Worm (Caenorhabditis elegans) whole organism, L3 larva: ENCODE data around the gene C38C3.6.

ENCODE experiments used
- R02D3.7 ChIP-seq: fragments of 150-350 bp; optimal IDR thresholded peaks from 2 replicates; lab custom pipeline; 2014; ENCODE audit warnings: missing biosample characterization, missing genetic modification characterization
- ZK546.5 ChIP-seq: sonication (generic microtip); optimal IDR thresholded peaks from 2 replicates; lab custom pipeline; 2017; ENCODE audit warnings: missing biosample characterization, missing genetic modification characterization
- aly-2 ChIP-seq: fragments of 150-350 bp; optimal IDR thresholded peaks from 2 replicates; lab custom pipeline; 2014; ENCODE audit warnings: missing biosample characterization, missing genetic modification characterization
- ama-1 ChIP-seq: fragments of 150-350 bp; optimal IDR thresholded peaks from 2 replicates; lab custom pipeline; 2018
- ceh-16 ChIP-seq: sonication (generic microtip); optimal IDR thresholded peaks from 2 replicates; lab custom pipeline; 2017; ENCODE audit warnings: missing biosample characterization, missing genetic modification characterization
- ceh-28 ChIP-seq: fragments of 150-350 bp; optimal IDR thresholded peaks from 2 replicates; lab custom pipeline; 2014; ENCODE audit warnings: missing biosample characterization, missing genetic modification reagents, missing genetic modification characterization
- ceh-82 ChIP-seq: fragments of 150-350 bp; optimal IDR thresholded peaks from 2 replicates; lab custom pipeline; 2014; ENCODE audit warnings: missing biosample characterization, missing genetic modification characterization
- ceh-9 ChIP-seq: sonication (generic microtip); optimal IDR thresholded peaks from 2 replicates; lab custom pipeline; 2018; ENCODE audit warnings: missing biosample characterization, missing genetic modification characterization
- egl-27 ChIP-seq: sonication (generic microtip); optimal IDR thresholded peaks from 4 replicates; lab custom pipeline; 2017; ENCODE audit warnings: missing biosample characterization, missing genetic modification reagents, missing genetic modification characterization
- egl-5 ChIP-seq: fragments of 150-350 bp; optimal IDR thresholded peaks from 2 replicates; lab custom pipeline; 2017; ENCODE audit warnings: missing biosample characterization, missing genetic modification reagents, missing genetic modification characterization, inconsistent platforms
- elt-1 ChIP-seq: fragments of 150-350 bp; optimal IDR thresholded peaks from 2 replicates; lab custom pipeline; 2014; ENCODE audit warnings: missing biosample characterization, missing genetic modification characterization
- elt-2 ChIP-seq: sonication (generic microtip); optimal IDR thresholded peaks from 2 replicates; lab custom pipeline; 2016; ENCODE audit warnings: missing genetic modification reagents, mild to moderate bottlenecking, missing genetic modification characterization, missing compliant biosample characterization
- fkh-10 ChIP-seq: sonication (generic microtip); optimal IDR thresholded peaks from 2 replicates; lab custom pipeline; 2017; ENCODE audit warnings: missing biosample characterization, missing genetic modification reagents, missing genetic modification characterization
- fkh-2 ChIP-seq: fragments of 150-350 bp; optimal IDR thresholded peaks from 2 replicates; lab custom pipeline; 2014; ENCODE audit warnings: missing biosample characterization, missing genetic modification reagents, missing genetic modification characterization
- jun-1 ChIP-seq: fragments of 150-350 bp; optimal IDR thresholded peaks from 2 replicates; lab custom pipeline; 2014; ENCODE audit warnings: missing biosample characterization, missing genetic modification reagents, missing genetic modification characterization
- lin-15B ChIP-seq: fragments of 150-350 bp; optimal IDR thresholded peaks from 2 replicates; lab custom pipeline; 2014; ENCODE audit warnings: missing biosample characterization, missing genetic modification characterization
- lin-39 ChIP-seq: fragments of 150-350 bp; optimal IDR thresholded peaks from 2 replicates; lab custom pipeline; 2018; ENCODE audit warnings: missing biosample characterization, missing genetic modification reagents, missing genetic modification characterization
- mdl-1 ChIP-seq: fragments of 150-350 bp; optimal IDR thresholded peaks from 2 replicates; lab custom pipeline; 2014; ENCODE audit warnings: missing biosample characterization, missing genetic modification characterization
- nfya-1 ChIP-seq: sonication (generic microtip); optimal IDR thresholded peaks from 2 replicates; lab custom pipeline; 2017; ENCODE audit warnings: missing genetic modification characterization, mild to moderate bottlenecking, missing compliant biosample characterization, antibody characterized with exemption, moderate library complexity; ENCODE audit not compliant: insufficient read depth
- nhr-11 ChIP-seq: fragments of 150-350 bp; optimal IDR thresholded peaks from 2 replicates; lab custom pipeline; 2014; ENCODE audit warnings: missing biosample characterization, missing genetic modification characterization
- nhr-23 ChIP-seq: fragments of 150-350 bp; optimal IDR thresholded peaks from 2 replicates; lab custom pipeline; 2014; ENCODE audit warnings: missing biosample characterization, missing genetic modification reagents, missing genetic modification characterization
- nhr-237 ChIP-seq: fragments of 150-350 bp; optimal IDR thresholded peaks from 2 replicates; lab custom pipeline; 2014; ENCODE audit warnings: missing biosample characterization, missing genetic modification characterization
- nhr-25 ChIP-seq: sonication (generic microtip); optimal IDR thresholded peaks from 2 replicates; lab custom pipeline; 2017; ENCODE audit warnings: missing biosample characterization, missing genetic modification characterization
- nhr-28 ChIP-seq: fragments of 150-350 bp; optimal IDR thresholded peaks from 2 replicates; lab custom pipeline; 2014; ENCODE audit warnings: missing biosample characterization, missing genetic modification characterization
- nhr-43 ChIP-seq: sonication (generic microtip); optimal IDR thresholded peaks from 2 replicates; lab custom pipeline; 2016; ENCODE audit warnings: mild to moderate bottlenecking, missing genetic modification characterization, missing compliant biosample characterization; ENCODE audit not compliant: poor library complexity, severe bottlenecking
- nhr-76 ChIP-seq: fragments of 150-350 bp; sonication (generic microtip); optimal IDR thresholded peaks from 5 replicates; lab custom pipeline; 2014; ENCODE audit warnings: missing biosample characterization, missing genetic modification characterization
- nhr-77 ChIP-seq: fragments of 150-350 bp; optimal IDR thresholded peaks from 2 replicates; lab custom pipeline; 2014; ENCODE audit warnings: missing biosample characterization, missing genetic modification characterization
- pha-4 ChIP-seq: fragments of 150-350 bp; optimal IDR thresholded peaks from 2 replicates; lab custom pipeline; 2014; ENCODE audit warnings: missing biosample characterization, missing genetic modification reagents, missing genetic modification characterization
- pqm-1 ChIP-seq: fragments of 150-350 bp; optimal IDR thresholded peaks from 2 replicates; lab custom pipeline; 2017; ENCODE audit warnings: missing biosample characterization, missing genetic modification characterization, inconsistent platforms
- skn-1 ChIP-seq: fragments of 150-350 bp; optimal IDR thresholded peaks from 2 replicates; lab custom pipeline; 2014; ENCODE audit warnings: missing biosample characterization, missing genetic modification characterization
- snpc-4 ChIP-seq: fragments of 150-350 bp; optimal IDR thresholded peaks from 2 replicates; lab custom pipeline; 2014; ENCODE audit warnings: missing biosample characterization, missing genetic modification characterization
- tbx-2 ChIP-seq: sonication (generic microtip); optimal IDR thresholded peaks from 2 replicates; lab custom pipeline; 2016; ENCODE audit warnings: mild to moderate bottlenecking, missing genetic modification characterization, missing compliant biosample characterization
- unc-39 ChIP-seq: sonication (generic microtip); optimal IDR thresholded peaks from 4 replicates; lab custom pipeline; 2017; ENCODE audit warnings: missing biosample characterization, missing genetic modification characterization
- unc-62 ChIP-seq: fragments of 150-350 bp; sonication (generic microtip); optimal IDR thresholded peaks from 4 replicates; lab custom pipeline; 2014; ENCODE audit warnings: missing biosample characterization, missing genetic modification reagents, missing genetic modification characterization
- ztf-11 ChIP-seq: fragments of 150-350 bp; optimal IDR thresholded peaks from 2 replicates; lab custom pipeline; 2014; ENCODE audit warnings: missing biosample characterization, missing genetic modification characterization
- ztf-4 ChIP-seq: fragments of 150-350 bp; optimal IDR thresholded peaks from 2 replicates; lab custom pipeline; 2014; ENCODE audit warnings: missing biosample characterization, missing genetic modification characterization

The C38C3.6 gene

ce11 chrV:1472569-1472968 is 18.8 kb downstream of the C38C3.6 start:
- TF ChIP-seq nhr-25, result peak; percentile 57
- TF ChIP-seq lin-39 (tag; lab: Kevin White, UChicago), result peak; percentile 7
- no peak for TF ChIP-seq ZK546.5 (tag; lab: Kevin White, UChicago)

- TF ChIP-seq ztf-4 (tag; lab: Kevin White, UChicago) (no peak), lin-15B (tag; lab: Kevin White, UChicago) (no peak)
- TF ChIP-seq, all 47 proteins: peak for 0
Observed at ce11 chrV:1471977-1472376, 19.4 kb downstream of the C38C3.6 start.

- TF ChIP-seq nhr-76 (no peak), fkh-10 (GFP tag; lab: Kevin White, UChicago) (peak; percentile 35), ceh-82 (no peak), aly-2 (tag; lab: Kevin White, UChicago) (no peak), ZK546.5 (tag; lab: Kevin White, UChicago) (no peak), elt-1 (tag; lab: Kevin White, UChicago) (peak; percentile 30), egl-27 (tag; lab: Kevin White, UChicago) (no peak), pha-4 (tag; lab: Kevin White, UChicago) (peak; percentile 74), nhr-28 (tag; lab: Kevin White, UChicago) (no peak), nfya-1 (tag; lab: Kevin White, UChicago) (peak; percentile 81), snpc-4 (tag; lab: Kevin White, UChicago) (peak; percentile 10), ceh-16 (tag; lab: Kevin White, UChicago) (no peak), elt-2 (peak; percentile 27), skn-1 (tag; lab: Kevin White, UChicago) (peak; percentile 95), ceh-28 (peak; percentile 48), lin-39 (tag; lab: Kevin White, UChicago) (peak; percentile 35), jun-1 (tag; lab: Kevin White, UChicago) (no peak), R02D3.7 (tag; lab: Kevin White, UChicago) (no peak), ceh-9 (tag; lab: Kevin White, UChicago) (no peak), mdl-1 (tag; lab: Kevin White, UChicago) (no peak), nhr-11 (tag; lab: Kevin White, UChicago) (no peak), nhr-23 (tag; lab: Kevin White, UChicago) (peak; percentile 83), fkh-2 (tag; lab: Kevin White, UChicago) (peak; percentile 9), nhr-43 (peak; percentile 43), ama-1 (lab: Kevin White, UChicago) (no peak), ztf-11 (no peak), pqm-1 (peak; percentile 24), egl-5 (tag; lab: Kevin White, UChicago) (peak; percentile 62), lin-15B (tag; lab: Kevin White, UChicago) (peak; percentile 86), tbx-2 (tag; lab: Kevin White, UChicago) (no peak)
Observed at ce11 chrV:1471078-1471969, 20.1 kb downstream of the C38C3.6 start.

- no peak for TF ChIP-seq aly-2 (tag; lab: Kevin White, UChicago)
- TF ChIP-seq R02D3.7 (tag; lab: Kevin White, UChicago), result no peak
- TF ChIP-seq snpc-4 (tag; lab: Kevin White, UChicago), result no peak
- no peak for TF ChIP-seq unc-39
- no peak for TF ChIP-seq nhr-237 (tag; lab: Kevin White, UChicago)
- TF ChIP-seq nhr-23 (tag; lab: Kevin White, UChicago), result no peak
- TF ChIP-seq egl-27 (tag; lab: Kevin White, UChicago), result no peak
- TF ChIP-seq unc-62, result no peak
- TF ChIP-seq nhr-77 (tag; lab: Kevin White, UChicago), result no peak
- TF ChIP-seq, all 47 proteins: peak for 0
Observed at ce11 chrV:1468905-1469304, 22.5 kb downstream of the C38C3.6 start.
